Worm (Caenorhabditis elegans) whole organism, L1 larva: ENCODE data around the gene cyh-1.
"Not testable (repeated sequence)": the region's sequence is repeated elsewhere in the genome, so short reads cannot be mapped to it uniquely, and the experiment has no call there.

Experiments used
- grh-1 ChIP-seq: fragments of 200-800 bp; sonication (Bioruptor generic); IDR thresholded peaks from 2 replicates; pipeline ENCODE4 v1.3.6; 2022; ENCODE audit warnings: missing genetic modification reagents, missing genetic modification characterization, missing compliant biosample characterization
- lsy-2 ChIP-seq, 2 experiments: fragments of 150-350 bp; optimal IDR thresholded peaks; 2 replicates each; lab custom pipeline; 2014; ENCODE audit warnings: missing biosample characterization in 2 of 2, missing genetic modification characterization in 2 of 2
- mep-1 ChIP-seq: fragments of 150-350 bp; optimal IDR thresholded peaks from 2 replicates; lab custom pipeline; 2014; ENCODE audit warnings: missing biosample characterization, missing genetic modification characterization
- nhr-11 ChIP-seq: fragments of 150-350 bp; optimal IDR thresholded peaks from 2 replicates; lab custom pipeline; 2014; ENCODE audit warnings: missing biosample characterization, missing genetic modification characterization
- nhr-237 ChIP-seq: fragments of 150-350 bp; optimal IDR thresholded peaks from 2 replicates; lab custom pipeline; 2014; ENCODE audit warnings: missing biosample characterization, missing genetic modification characterization
- sptf-1 ChIP-seq: fragments of 150-350 bp; optimal IDR thresholded peaks from 2 replicates; lab custom pipeline; 2014; ENCODE audit warnings: missing biosample characterization, missing genetic modification characterization
- zag-1 ChIP-seq: fragments of 150-350 bp; optimal IDR thresholded peaks from 2 replicates; lab custom pipeline; 2014; ENCODE audit warnings: missing biosample characterization, missing genetic modification characterization

- TF ChIP-seq nhr-11 (tag; lab: Kevin White, UChicago); sptf-1 (tag; lab: Kevin White, UChicago); lsy-2 (tag; optimal IDR thresholded peaks at IDR 0.05; lab: Kevin White, UChicago); zag-1 (tag; lab: Kevin White, UChicago); nhr-237 (tag; lab: Kevin White, UChicago); grh-1 (GFP tag; lab: Robert Waterston, UW); mep-1 (tag; lab: Kevin White, UChicago): not testable (repeated sequence)
These were observed 14.0 kb upstream of the cyh-1 start, which contains the start of gene fbxb-112 for ce11 chrII:3490797-3491196.
